Worm (Caenorhabditis elegans): ENCODE results near the gene coh-1.
A peak's percentile ranks its signal among the peaks of the same experiment; 100 is the strongest.

The coh-1 gene

ce11 chrX:7442477-7442876, 32.3 kb downstream of the coh-1 start, which contains the start of gene acl-12:
acl-12 (minus strand) TSS chrX:7442577.
- TF ChIP-seq unc-62 (GFP tag; optimal IDR thresholded peaks at IDR 0.05 in 1 of 2): no peak
- TF ChIP-seq unc-62 (tag; optimal IDR thresholded peaks at IDR 0.05): no peak
- no peak for TF ChIP-seq ces-1 (GFP tag; optimal IDR thresholded peaks at IDR 0.05)
- no peak for TF ChIP-seq lim-7 (GFP tag; IDR thresholded peaks at IDR 0.05)
- no peak for TF ChIP-seq zip-2 (tag; optimal IDR thresholded peaks at IDR 0.05)
- no peak for TF ChIP-seq ceh-82 (tag; optimal IDR thresholded peaks at IDR 0.05)
- no peak for TF ChIP-seq F37D6.2 (tag; optimal IDR thresholded peaks at IDR 0.05)
- no peak for TF ChIP-seq ceh-62 (tag; optimal IDR thresholded peaks at IDR 0.05)
- TF ChIP-seq arid-1 (GFP tag; conservative IDR thresholded peaks at IDR 0.05): no peak
- no peak for TF ChIP-seq mdl-1 (tag; optimal IDR thresholded peaks at IDR 0.05)
- no peak for TF ChIP-seq zfp-3 (GFP tag; conservative IDR thresholded peaks at IDR 0.05)
- no peak for TF ChIP-seq lir-3 (tag; optimal IDR thresholded peaks at IDR 0.05)

ce11 chrX:7440102-7440501, 34.7 kb downstream of the coh-1 start:
- TF ChIP-seq hlh-11 (tag; optimal IDR thresholded peaks at IDR 0.05) (peak; percentile 13), mdl-1 (tag; optimal IDR thresholded peaks at IDR 0.05) (no peak), daf-16 (GFP tag; optimal IDR thresholded peaks at IDR 0.05) (no peak), daf-16 (tag; optimal IDR thresholded peaks at IDR 0.05) (peak; percentile 26), nhr-28 (tag; optimal IDR thresholded peaks at IDR 0.05) (peak; percentile 66), pqm-1 (tag; optimal IDR thresholded peaks at IDR 0.05) (peak; percentile 3), nhr-102 (tag; optimal IDR thresholded peaks at IDR 0.05) (no peak), nhr-77 (tag; optimal IDR thresholded peaks at IDR 0.05) (peak; percentile 22), dmd-6 (GFP tag; IDR thresholded peaks at IDR 0.05) (peak; percentile 32)

- TF ChIP-seq ama-1 (optimal IDR thresholded peaks at IDR 0.05) (no peak), Y5F2A.4 (GFP tag; optimal IDR thresholded peaks at IDR 0.05) (no peak), arid-1 (GFP tag; conservative IDR thresholded peaks at IDR 0.05) (no peak), mxl-3 (GFP tag; optimal IDR thresholded peaks at IDR 0.05) (no peak), ctbp-1 (GFP tag; IDR thresholded peaks at IDR 0.05) (no peak), unc-62 (GFP tag; optimal IDR thresholded peaks at IDR 0.05 in 1 of 2) (peak in 1 of 2 experiments; percentile 25), unc-62 (tag; optimal IDR thresholded peaks at IDR 0.05) (no peak)
These were observed 36.9 kb downstream of the coh-1 start, which contains the start of gene C01C10.2 for ce11 chrX:7437949-7438348. C01C10.2 (minus strand) TSS chrX:7438118.

- TF ChIP-seq nhr-77 (tag; optimal IDR thresholded peaks at IDR 0.05) (no peak), unc-62 (GFP tag; optimal IDR thresholded peaks at IDR 0.05 in 1 of 2) (peak in 1 of 2 experiments; percentile 76), unc-62 (tag; optimal IDR thresholded peaks at IDR 0.05) (no peak), lsy-2 (tag; optimal IDR thresholded peaks at IDR 0.05) (no peak), T20F7.1 (GFP tag; optimal IDR thresholded peaks at IDR 0.05) (no peak), hlh-30 (tag; optimal IDR thresholded peaks at IDR 0.05; ENCODE audit: insufficient read depth) (peak; percentile 74), nhr-25 (tag; optimal IDR thresholded peaks at IDR 0.05; ENCODE audit: borderline replicate concordance, insufficient read depth) (no peak)
These were observed 37.9 kb downstream of the coh-1 start for ce11 chrX:7436912-7437311.

ce11 chrX:7433269-7433668, 41.5 kb downstream of the coh-1 start, which contains the start of gene clc-5:
clc-5 (plus strand) TSS chrX:7433569.
- TF ChIP-seq nhr-6 (tag; optimal IDR thresholded peaks at IDR 0.05): no peak
- TF ChIP-seq attf-4 (tag; optimal IDR thresholded peaks at IDR 0.05): no peak
- TF ChIP-seq F49E8.2 (tag; optimal IDR thresholded peaks at IDR 0.05; ENCODE audit: borderline replicate concordance): no peak
- no peak for TF ChIP-seq dpl-1 (GFP tag; optimal IDR thresholded peaks at IDR 0.05)
- TF ChIP-seq nhr-11 (tag; optimal IDR thresholded peaks at IDR 0.05): no peak
- TF ChIP-seq dve-1 (tag; optimal IDR thresholded peaks at IDR 0.05; ENCODE audit: insufficient read depth): no peak
- no peak for TF ChIP-seq mdt-29 (GFP tag; IDR thresholded peaks at IDR 0.05)
- no peak for TF ChIP-seq nhr-41 (GFP tag; IDR thresholded peaks at IDR 0.05)
- no peak for TF ChIP-seq zfp-3 (GFP tag; conservative IDR thresholded peaks at IDR 0.05)
- no peak for TF ChIP-seq F37D6.2 (tag; optimal IDR thresholded peaks at IDR 0.05)
- TF ChIP-seq arid-1 (GFP tag; conservative IDR thresholded peaks at IDR 0.05): no peak
- TF ChIP-seq spr-3 (GFP tag; optimal IDR thresholded peaks at IDR 0.05): no peak
- no peak for TF ChIP-seq skn-1 (tag; optimal IDR thresholded peaks at IDR 0.05)
- TF ChIP-seq mxl-2 (GFP tag; conservative IDR thresholded peaks at IDR 0.05): no peak
- TF ChIP-seq madf-9 (GFP tag; conservative IDR thresholded peaks at IDR 0.05): no peak
- no peak for TF ChIP-seq F10B5.3 (tag; optimal IDR thresholded peaks at IDR 0.05)
- TF ChIP-seq unc-39 (tag; optimal IDR thresholded peaks at IDR 0.05): no peak
